Fruit fly (Drosophila melanogaster): ENCODE data around the gene CG13606.
A peak's percentile ranks its signal among the peaks of the same experiment; 100 is the strongest.

The CG13606 gene

DNA sequence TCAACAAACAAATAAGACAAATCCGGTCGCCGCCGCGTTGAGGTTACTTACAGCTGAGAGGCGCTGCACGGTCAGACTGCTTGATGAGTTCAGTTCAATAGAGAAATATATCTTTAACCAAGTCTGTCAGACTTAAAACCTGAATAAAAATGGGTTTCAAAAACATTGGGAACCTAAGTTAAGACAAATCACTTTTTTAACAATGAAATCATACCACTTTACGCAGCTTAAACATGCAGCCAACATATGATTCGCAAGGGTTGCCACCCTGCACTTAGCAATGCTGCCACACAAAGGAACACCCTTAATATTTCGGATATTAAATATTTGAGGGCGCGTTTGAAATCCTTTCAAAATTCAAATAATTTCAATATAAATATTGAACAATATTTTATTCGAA is 16.2 kb downstream of the CG13606 start, which contains the start of gene CG5515 (continued):
- TF ChIP-seq usp (GFP tag; optimal IDR thresholded peaks at IDR 0.05) (no peak), Doc3 (GFP tag; IDR thresholded peaks at IDR 0.05; ENCODE audit: partially characterized antibody) (peak; percentile 58; the same call in 1 of the 3 replicates), z (GFP tag; IDR thresholded peaks at IDR 0.05) (no peak), chm (GFP tag; IDR thresholded peaks at IDR 0.05) (peak; percentile 74), CG8478 (optimal IDR thresholded peaks at IDR 0.05) (no peak), ind (GFP tag; optimal IDR thresholded peaks at IDR 0.05) (peak; percentile 66), Oaz (GFP tag; IDR thresholded peaks at IDR 0.05) (peak; percentile 83), CG6175 (GFP tag; IDR thresholded peaks at IDR 0.05) (no peak), Hand (GFP tag; optimal IDR thresholded peaks at IDR 0.05) (no peak), Bteb2 (GFP tag; optimal IDR thresholded peaks at IDR 0.05) (peak; percentile 84), CG8944 (GFP tag; optimal IDR thresholded peaks at IDR 0.05) (peak; percentile 69), tup (GFP tag; optimal IDR thresholded peaks at IDR 0.05) (peak; percentile 31), CG18619 (GFP tag; optimal IDR thresholded peaks at IDR 0.05) (peak; percentile 65), CG32772 (GFP tag; IDR thresholded peaks at IDR 0.05) (peak; percentile 74), CG3281 (GFP tag; optimal IDR thresholded peaks at IDR 0.05) (peak; percentile 60), shn (GFP tag; optimal IDR thresholded peaks at IDR 0.05) (peak; percentile 89), CG6765 (GFP tag; optimal IDR thresholded peaks at IDR 0.05) (no peak), fd102C (GFP tag; optimal IDR thresholded peaks at IDR 0.05) (no peak), CG16779 (GFP tag; IDR thresholded peaks at IDR 0.05) (no peak), CG11560 (tag; IDR thresholded peaks at IDR 0.05) (peak; percentile 64; the same call in 2 of the 3 replicates), Hr39 (optimal IDR thresholded peaks at IDR 0.05) (no peak), pros (GFP tag; optimal IDR thresholded peaks at IDR 0.05) (no peak), CG10267 (tag; optimal IDR thresholded peaks at IDR 0.05) (peak; percentile 59), CG16863 (GFP tag; optimal IDR thresholded peaks at IDR 0.05) (peak; percentile 71), Tbp (GFP tag; optimal IDR thresholded peaks at IDR 0.05) (no peak), Jarid2 (GFP tag; optimal IDR thresholded peaks at IDR 0.05) (no peak), Ptx1 (GFP tag; IDR thresholded peaks at IDR 0.05) (peak; percentile 88), cad (GFP tag; optimal IDR thresholded peaks at IDR 0.05) (no peak), CHES-1-like (GFP tag; optimal IDR thresholded peaks at IDR 0.05) (peak; percentile 76), CG17385 (GFP tag; optimal IDR thresholded peaks at IDR 0.05) (peak; percentile 45), CG6254 (GFP tag; optimal IDR thresholded peaks at IDR 0.05) (no peak), Sox102F (GFP tag; optimal IDR thresholded peaks at IDR 0.05) (peak; percentile 88), hbn (GFP tag; IDR thresholded peaks at IDR 0.05; ENCODE audit: partially characterized antibody) (peak; percentile 55; the same call in 1 of the 2 replicates), CG4730 (GFP tag; IDR thresholded peaks at IDR 0.05) (peak; percentile 75), CG15479 (GFP tag; optimal IDR thresholded peaks at IDR 0.05) (no peak), CG17186 (GFP tag; optimal IDR thresholded peaks at IDR 0.05) (no peak), CG9817 (tag; optimal IDR thresholded peaks at IDR 0.05) (peak; percentile 82), CG11504 (tag; optimal IDR thresholded peaks at IDR 0.05) (no peak), Nf-YC (tag; optimal IDR thresholded peaks at IDR 0.05) (peak; percentile 58), her (GFP tag; optimal IDR thresholded peaks at IDR 0.05) (peak; percentile 48), btn (GFP tag; optimal IDR thresholded peaks at IDR 0.05) (no peak), CG12104 (GFP tag; optimal IDR thresholded peaks at IDR 0.05) (peak; percentile 56), Dp (GFP tag; optimal IDR thresholded peaks at IDR 0.05) (peak; percentile 80), Rfx (GFP tag; IDR thresholded peaks at IDR 0.05) (peak; percentile 86), stc (GFP tag; IDR thresholded peaks at IDR 0.05) (peak; percentile 69), run (tag; optimal IDR thresholded peaks at IDR 0.05) (no peak), yki (optimal IDR thresholded peaks at IDR 0.05) (no peak), CG14441 (GFP tag; IDR thresholded peaks at IDR 0.05) (peak; percentile 76), CG1024 (GFP tag; IDR thresholded peaks at IDR 0.05) (peak; percentile 51), HLH3B (GFP tag; IDR thresholded peaks at IDR 0.05) (peak; percentile 84), CG16815 (GFP tag; optimal IDR thresholded peaks at IDR 0.05) (peak; percentile 69), Usf (GFP tag; optimal IDR thresholded peaks at IDR 0.05) (peak; percentile 5), lab (GFP tag; optimal IDR thresholded peaks at IDR 0.05) (no peak)

Measured in whole organism, embryonic.